Fruit fly (Drosophila melanogaster) whole organism, pupa: ENCODE results near the gene Pdhb.
A peak's percentile ranks its signal among the peaks of the same experiment; 100 is the strongest.

Experiments
- CG10348 ChIP-seq: fragments of 200-800 bp; sonication (Bioruptor generic); IDR thresholded peaks from 2 replicates; pipeline ENCODE4 v1.3.6; 2022; ENCODE audit warnings: missing biosample characterization, missing genetic modification characterization
- CG12605 ChIP-seq: fragments of 200-800 bp; sonication (Bioruptor generic); IDR thresholded peaks from 2 replicates; pipeline ENCODE4 v1.3.6; 2022; ENCODE audit warnings: missing biosample characterization, missing genetic modification characterization
- CG13204 ChIP-seq: fragments of 200-800 bp; sonication (Bioruptor generic); optimal IDR thresholded peaks from 2 replicates; lab custom pipeline; 2018; ENCODE audit warnings: missing biosample characterization, mild to moderate bottlenecking, missing genetic modification characterization, moderate library complexity
- CG14655 ChIP-seq: fragments of 200-800 bp; sonication (Bioruptor generic); optimal IDR thresholded peaks from 3 replicates; lab custom pipeline; 2017; ENCODE audit warnings: mild to moderate bottlenecking, missing biosample characterization, missing genetic modification reagents, missing genetic modification characterization
- CG15710 ChIP-seq: fragments of 200-800 bp; sonication (Bioruptor generic); optimal IDR thresholded peaks from 2 replicates; lab custom pipeline; 2018; ENCODE audit warnings: missing biosample characterization, mild to moderate bottlenecking, missing genetic modification characterization, moderate library complexity
- CG17806 ChIP-seq: fragments of 200-800 bp; sonication (Bioruptor generic); optimal IDR thresholded peaks from 2 replicates; lab custom pipeline; 2018; ENCODE audit warnings: missing biosample characterization, mild to moderate bottlenecking, missing genetic modification characterization, moderate library complexity
- CG32121 ChIP-seq: fragments of 200-800 bp; sonication (Bioruptor generic); IDR thresholded peaks from 2 replicates; pipeline ENCODE4 v1.3.6; 2022; ENCODE audit warnings: missing biosample characterization, missing genetic modification characterization
- CG34367 ChIP-seq: fragments of 200-800 bp; sonication (Bioruptor generic); optimal IDR thresholded peaks from 2 replicates; lab custom pipeline; 2018; ENCODE audit warnings: missing biosample characterization, mild to moderate bottlenecking, missing genetic modification characterization
- CG4496 ChIP-seq: fragments of 200-800 bp; sonication (Bioruptor generic); IDR thresholded peaks from 3 replicates; pipeline ENCODE4 v1.3.6; 2022; ENCODE audit warnings: missing biosample characterization, missing genetic modification characterization
- CG8159 ChIP-seq: fragments of 200-800 bp; sonication (Bioruptor generic); optimal IDR thresholded peaks from 3 replicates; lab custom pipeline; 2018; ENCODE audit warnings: missing biosample characterization, mild to moderate bottlenecking, missing genetic modification characterization, moderate library complexity
- CG8301 ChIP-seq: fragments of 200-800 bp; sonication (Bioruptor generic); optimal IDR thresholded peaks from 2 replicates; lab custom pipeline; 2018; ENCODE audit warnings: missing biosample characterization, mild to moderate bottlenecking, missing genetic modification characterization
- CG9948 ChIP-seq: fragments of 200-800 bp; sonication (Bioruptor generic); optimal IDR thresholded peaks from 2 replicates; lab custom pipeline; 2018; ENCODE audit warnings: missing biosample characterization, mild to moderate bottlenecking, missing genetic modification characterization, moderate library complexity
- D1 ChIP-seq: fragments of 200-800 bp; sonication (Bioruptor generic); optimal IDR thresholded peaks from 2 replicates; lab custom pipeline; 2018; ENCODE audit warnings: missing biosample characterization, mild to moderate bottlenecking, missing genetic modification characterization, moderate library complexity
- EcR ChIP-seq: fragments of 200-800 bp; sonication (Bioruptor generic); optimal IDR thresholded peaks from 3 replicates; lab custom pipeline; 2019; ENCODE audit warnings: missing biosample characterization, missing genetic modification characterization, mild to moderate bottlenecking, moderate library complexity, missing genetic modification reagents
- Ets98B ChIP-seq: fragments of 200-800 bp; sonication (Bioruptor generic); IDR thresholded peaks from 2 replicates; pipeline ENCODE4 v1.3.6; 2022; ENCODE audit warnings: missing biosample characterization, missing genetic modification characterization
- Pif1A ChIP-seq: fragments of 200-800 bp; sonication (Bioruptor generic); optimal IDR thresholded peaks from 3 replicates; lab custom pipeline; 2016; ENCODE audit warnings: missing biosample characterization, missing genetic modification characterization
- Pif1B ChIP-seq: fragments of 200-800 bp; sonication (Bioruptor generic); optimal IDR thresholded peaks from 3 replicates; lab custom pipeline; 2016; ENCODE audit warnings: missing biosample characterization, missing genetic modification characterization
- Snoo ChIP-seq: fragments of 200-800 bp; sonication (Bioruptor generic); optimal IDR thresholded peaks from 3 replicates; lab custom pipeline; 2017; ENCODE audit warnings: missing biosample characterization, mild to moderate bottlenecking, missing genetic modification characterization, inconsistent platforms
- fd96Ca ChIP-seq: fragments of 200-800 bp; sonication (Bioruptor generic); IDR thresholded peaks from 3 replicates; pipeline ENCODE4 v1.3.6; 2022; ENCODE audit warnings: missing biosample characterization, missing genetic modification characterization
- gl ChIP-seq: fragments of 200-800 bp; sonication (Bioruptor generic); optimal IDR thresholded peaks from 2 replicates; lab custom pipeline; 2018; ENCODE audit warnings: missing biosample characterization, mild to moderate bottlenecking, missing genetic modification characterization
- rn ChIP-seq: fragments of 200-800 bp; sonication (Bioruptor generic); IDR thresholded peaks from 2 replicates; pipeline ENCODE4 v1.3.6; 2022; ENCODE audit warnings: missing biosample characterization, missing genetic modification characterization

Pdhb gene

DNA sequence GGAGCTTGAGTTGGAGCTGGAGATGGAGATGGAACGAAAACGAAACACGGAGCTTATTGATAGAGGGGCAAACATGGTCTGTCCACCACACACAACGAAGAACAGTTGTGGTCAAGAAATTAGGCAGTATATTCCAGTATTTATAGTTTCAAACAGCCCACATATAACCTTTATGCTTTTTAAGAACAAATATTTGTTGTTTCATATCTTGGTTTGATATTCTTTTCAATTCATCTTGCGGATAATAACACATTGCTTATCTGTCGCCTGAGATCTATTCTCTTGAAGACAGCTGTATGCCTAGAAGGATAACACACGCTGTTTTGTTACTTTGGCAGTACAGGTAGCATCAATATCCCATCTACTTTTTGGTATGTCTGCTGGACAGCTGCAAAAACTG, 40.0 kb upstream of the Pdhb start:
- TF ChIP-seq Pif1A (no peak), gl (tag; lab: Kevin White, UChicago) (peak; percentile 13), CG14655 (peak; percentile 72), CG15710 (peak; percentile 10), D1 (tag; lab: Kevin White, UChicago) (no peak), rn (no peak), CG12605 (GFP tag; lab: Robert Waterston, UW) (no peak; the same call in 1 of the 2 replicates), CG13204 (GFP tag; lab: Kevin White, UChicago) (no peak), CG10348 (no peak), CG34367 (tag; lab: Kevin White, UChicago) (peak; percentile 51), CG32121 (GFP tag; lab: Robert Waterston, UW) (no peak), CG9948 (tag; lab: Kevin White, UChicago) (peak; percentile 70), CG4496 (GFP tag; lab: Robert Waterston, UW) (peak; percentile 12; the same call in 1 of the 3 replicates), CG8159 (tag; lab: Kevin White, UChicago) (peak; percentile 44), Ets98B (GFP tag; lab: Robert Waterston, UW) (peak; percentile 25; the same call in 1 of the 2 replicates), CG8301 (tag; lab: Kevin White, UChicago) (peak; percentile 70), Snoo (tag; lab: Kevin White, UChicago) (no peak), CG17806 (tag; lab: Kevin White, UChicago) (peak; percentile 55), EcR (GFP tag; lab: Kevin White, UChicago) (no peak), fd96Ca (GFP tag; lab: Robert Waterston, UW) (0 out of 3 replicates have a peak, but pooled peaks have one; percentile 30), Pif1B (no peak)

- TF ChIP-seq CG8301 (tag; lab: Kevin White, UChicago) (peak; percentile 6), CG4496 (GFP tag; lab: Robert Waterston, UW) (no peak), CG9948 (tag; lab: Kevin White, UChicago) (no peak), CG34367 (tag; lab: Kevin White, UChicago) (peak; percentile 5), gl (tag; lab: Kevin White, UChicago) (peak; percentile 48), Pif1B (peak; percentile 43), CG14655 (peak; percentile 19), Ets98B (GFP tag; lab: Robert Waterston, UW) (peak; percentile 48; the same call in 1 of the 2 replicates), CG13204 (GFP tag; lab: Kevin White, UChicago) (peak; percentile 46), Snoo (tag; lab: Kevin White, UChicago) (peak; percentile 41), fd96Ca (GFP tag; lab: Robert Waterston, UW) (no peak), CG32121 (GFP tag; lab: Robert Waterston, UW) (peak; percentile 45; the same call in 1 of the 2 replicates), CG15710 (peak; percentile 22), EcR (GFP tag; lab: Kevin White, UChicago) (peak; percentile 90), CG12605 (GFP tag; lab: Robert Waterston, UW) (no peak), CG8159 (tag; lab: Kevin White, UChicago) (peak; percentile 7)
Observed at dm6 chr3R:29074001-29074609, 38.8 kb upstream of the Pdhb start.

- TF ChIP-seq Snoo (tag; lab: Kevin White, UChicago) (peak; percentile 24), Pif1B (peak; percentile 28), CG4496 (GFP tag; lab: Robert Waterston, UW) (0 out of 3 replicates have a peak, but pooled peaks have one; percentile 43), gl (tag; lab: Kevin White, UChicago) (no peak), CG10348 (no peak), CG8159 (tag; lab: Kevin White, UChicago) (peak; percentile 55), CG9948 (tag; lab: Kevin White, UChicago) (peak; percentile 45), fd96Ca (GFP tag; lab: Robert Waterston, UW) (no peak), Pif1A (peak; percentile 37), CG32121 (GFP tag; lab: Robert Waterston, UW) (no peak), CG34367 (tag; lab: Kevin White, UChicago) (peak; percentile 46), CG14655 (peak; percentile 52), CG8301 (tag; lab: Kevin White, UChicago) (peak; percentile 44), CG13204 (GFP tag; lab: Kevin White, UChicago) (peak; percentile 18), CG12605 (GFP tag; lab: Robert Waterston, UW) (no peak), rn (no peak), Ets98B (GFP tag; lab: Robert Waterston, UW) (no peak), EcR (GFP tag; lab: Kevin White, UChicago) (no peak), CG17806 (tag; lab: Kevin White, UChicago) (peak; percentile 40), CG15710 (peak; percentile 43)
- TF ChIP-seq, all 21 proteins: peak for 12
Observed at dm6 chr3R:29075631-29076398, 37.1 kb upstream of the Pdhb start.

dm6 chr3R:29076609-29077008, 36.3 kb upstream of the Pdhb start:
- TF ChIP-seq CG8301 (tag; lab: Kevin White, UChicago) (no peak), CG13204 (GFP tag; lab: Kevin White, UChicago) (no peak), gl (tag; lab: Kevin White, UChicago) (no peak), Pif1A (no peak), CG10348 (no peak), Snoo (tag; lab: Kevin White, UChicago) (no peak), CG4496 (GFP tag; lab: Robert Waterston, UW) (no peak), D1 (tag; lab: Kevin White, UChicago) (no peak), CG17806 (tag; lab: Kevin White, UChicago) (no peak), CG9948 (tag; lab: Kevin White, UChicago) (no peak)
